Fruit fly (Drosophila melanogaster) whole organism, wandering third instar larva: ENCODE measurements around the gene Or71a.

ENCODE experiments used
- Abd-B ChIP-seq: fragments of >200 bp; optimal IDR thresholded peaks from 2 replicates; lab custom pipeline; 2017; ENCODE audit warnings: missing biosample characterization, missing genetic modification characterization
- CG32264 ChIP-seq: fragments of 200-800 bp; sonication (Bioruptor generic); optimal IDR thresholded peaks from 2 replicates; lab custom pipeline; 2016; ENCODE audit warnings: missing biosample characterization, missing genetic modification characterization
- CG9705 ChIP-seq: fragments of 200-800 bp; sonication (Bioruptor generic); optimal IDR thresholded peaks from 2 replicates; lab custom pipeline; 2018; ENCODE audit warnings: missing biosample characterization, mild to moderate bottlenecking, missing genetic modification characterization
- CrebA ChIP-seq: fragments of 200-800 bp; sonication (Bioruptor generic); optimal IDR thresholded peaks from 2 replicates; lab custom pipeline; 2016; ENCODE audit warnings: missing biosample characterization, mild to moderate bottlenecking, missing genetic modification characterization, borderline replicate concordance
- Dfd ChIP-seq: fragments of >200 bp; optimal IDR thresholded peaks from 2 replicates; lab custom pipeline; 2017; ENCODE audit warnings: missing biosample characterization, missing genetic modification characterization
- Dif ChIP-seq: fragments of 200-275, 200-300 bp; sonication (Bioruptor generic); optimal IDR thresholded peaks from 2 replicates; lab custom pipeline; 2018; ENCODE audit warnings: missing biosample characterization, missing genetic modification characterization; ENCODE audit not compliant: partially characterized antibody
- GATAd ChIP-seq: sonication (Bioruptor generic); optimal IDR thresholded peaks from 2 replicates; lab custom pipeline; 2016; ENCODE audit warnings: missing biosample characterization, missing genetic modification characterization
- HLH106 ChIP-seq: fragments of 200-800 bp; optimal IDR thresholded peaks from 3 replicates; lab custom pipeline; 2019; ENCODE audit warnings: missing biosample characterization, mild to moderate bottlenecking, missing genetic modification characterization, moderate library complexity
- Hnf4 ChIP-seq: fragments of 200-800 bp; sonication (Bioruptor generic); optimal IDR thresholded peaks from 2 replicates; lab custom pipeline; 2016; ENCODE audit warnings: missing biosample characterization, mild to moderate bottlenecking, missing genetic modification characterization
- Hr78 ChIP-seq: fragments of >200 bp; optimal IDR thresholded peaks from 2 replicates; lab custom pipeline; 2017; ENCODE audit warnings: missing biosample characterization, missing genetic modification characterization
- Hr83 ChIP-seq: fragments of 200-300 bp; sonication (Bioruptor generic); optimal IDR thresholded peaks from 2 replicates; lab custom pipeline; 2016; ENCODE audit warnings: missing biosample characterization, mild to moderate bottlenecking, missing genetic modification characterization, moderate library complexity; ENCODE audit not compliant: poor library complexity, severe bottlenecking
- Jra ChIP-seq: sonication (Bioruptor generic); optimal IDR thresholded peaks from 2 replicates; lab custom pipeline; 2016; ENCODE audit warnings: missing biosample characterization, missing genetic modification characterization
- Mio ChIP-seq: sonication (Bioruptor generic); optimal IDR thresholded peaks from 2 replicates; lab custom pipeline; 2016; ENCODE audit warnings: missing biosample characterization, missing genetic modification characterization
- Myc ChIP-seq: fragments of >200 bp; optimal IDR thresholded peaks from 2 replicates; lab custom pipeline; 2017
- OdsH ChIP-seq: fragments of 200-800 bp; sonication (Bioruptor generic); optimal IDR thresholded peaks from 2 replicates; lab custom pipeline; 2016; ENCODE audit warnings: missing biosample characterization, mild to moderate bottlenecking, missing genetic modification characterization
- Rel ChIP-seq, 2 experiments: fragments of 200-800 bp; sonication (Bioruptor generic) in 1 of 2; optimal IDR thresholded peaks; 2 replicates in 1 of 2; 3 replicates in 1 of 2; lab custom pipeline; 2016 to 2019; ENCODE audit warnings: mild to moderate bottlenecking in 2 of 2, missing biosample characterization in 2 of 2, missing genetic modification characterization in 2 of 2, moderate library complexity in 1 of 2
- Sp1 ChIP-seq: fragments of 200-800 bp; sonication (Bioruptor generic); optimal IDR thresholded peaks from 3 replicates; lab custom pipeline; 2019; ENCODE audit warnings: missing biosample characterization, mild to moderate bottlenecking, missing genetic modification characterization, moderate library complexity
- br ChIP-seq: fragments of 200-800 bp; sonication (Bioruptor generic); optimal IDR thresholded peaks from 2 replicates; lab custom pipeline; 2016; ENCODE audit warnings: missing biosample characterization, missing genetic modification characterization
- brk ChIP-seq: fragments of 200-800 bp; sonication (Bioruptor generic); optimal IDR thresholded peaks from 2 replicates; lab custom pipeline; 2016; ENCODE audit warnings: missing biosample characterization, mild to moderate bottlenecking, missing genetic modification characterization
- dl ChIP-seq, 2 experiments: fragments of 175-275, 200-275 bp in 1 of 2; fragments of 200-275 bp in 1 of 2; sonication (Bioruptor generic); optimal IDR thresholded peaks; lab custom pipeline; 2018; ENCODE audit warnings: mild to moderate bottlenecking in 2 of 2, missing biosample characterization in 2 of 2, missing genetic modification characterization in 2 of 2, moderate library complexity in 2 of 2; ENCODE audit not compliant: partially characterized antibody in 2 of 2, insufficient read depth in 1 of 2
- dmrt93B ChIP-seq: fragments of 200-800 bp; sonication (Bioruptor generic); optimal IDR thresholded peaks from 2 replicates; lab custom pipeline; 2018; ENCODE audit warnings: missing biosample characterization, mild to moderate bottlenecking, missing genetic modification characterization
- dsf ChIP-seq: sonication (Bioruptor generic); optimal IDR thresholded peaks from 2 replicates; lab custom pipeline; 2016; ENCODE audit warnings: missing biosample characterization, missing genetic modification characterization, borderline replicate concordance
- ey ChIP-seq: fragments of 200-800 bp; sonication (Bioruptor generic); optimal IDR thresholded peaks from 2 replicates; lab custom pipeline; 2016; ENCODE audit warnings: missing biosample characterization, missing genetic modification characterization
- foxo ChIP-seq, 2 experiments: fragments of 200-800 bp; sonication (Bioruptor generic); optimal IDR thresholded peaks; 2 replicates in 1 of 2; 3 replicates in 1 of 2; lab custom pipeline; 2016 to 2017; ENCODE audit warnings: missing biosample characterization in 2 of 2, missing genetic modification characterization in 2 of 2
- fru ChIP-seq: fragments of 200-800 bp; sonication (Bioruptor generic); optimal IDR thresholded peaks from 3 replicates; lab custom pipeline; 2016; ENCODE audit warnings: missing biosample characterization, mild to moderate bottlenecking, missing genetic modification characterization
- h ChIP-seq: fragments of 200-800 bp; sonication (Bioruptor generic); optimal IDR thresholded peaks from 3 replicates; lab custom pipeline; 2016; ENCODE audit warnings: missing biosample characterization, mild to moderate bottlenecking, missing genetic modification characterization
- jim ChIP-seq: fragments of 175-275, 200-325 bp; sonication (Bioruptor generic); optimal IDR thresholded peaks from 2 replicates; lab custom pipeline; 2016; ENCODE audit warnings: missing biosample characterization, mild to moderate bottlenecking, missing genetic modification characterization
- lola ChIP-seq: fragments of >200 bp; optimal IDR thresholded peaks from 2 replicates; lab custom pipeline; 2017; ENCODE audit warnings: missing biosample characterization, missing genetic modification characterization
- pan ChIP-seq: fragments of >200 bp; optimal IDR thresholded peaks from 2 replicates; lab custom pipeline; 2017
- psq ChIP-seq: fragments of 200-800 bp; sonication (Bioruptor generic); optimal IDR thresholded peaks from 3 replicates; lab custom pipeline; 2017; ENCODE audit warnings: missing biosample characterization, mild to moderate bottlenecking, missing genetic modification characterization, moderate library complexity
- rgr ChIP-seq: fragments of 200-800 bp; sonication (Bioruptor generic); optimal IDR thresholded peaks from 3 replicates; lab custom pipeline; 2016; ENCODE audit warnings: missing biosample characterization, mild to moderate bottlenecking, missing genetic modification characterization
- sage ChIP-seq: fragments of 200-800 bp; sonication (Bioruptor generic); optimal IDR thresholded peaks from 2 replicates; lab custom pipeline; 2016; ENCODE audit warnings: missing biosample characterization, mild to moderate bottlenecking, missing genetic modification characterization
- sv ChIP-seq: fragments of 200-800 bp; sonication (Bioruptor generic); optimal IDR thresholded peaks from 3 replicates; lab custom pipeline; 2016; ENCODE audit warnings: missing biosample characterization, missing genetic modification characterization
- tai ChIP-seq: sonication (Bioruptor generic); optimal IDR thresholded peaks from 2 replicates; lab custom pipeline; 2016; ENCODE audit warnings: missing biosample characterization, missing genetic modification characterization
- usp ChIP-seq: fragments of >200 bp; optimal IDR thresholded peaks from 2 replicates; lab custom pipeline; 2017; ENCODE audit warnings: missing biosample characterization, missing genetic modification characterization
- woc ChIP-seq: sonication (Bioruptor generic); optimal IDR thresholded peaks from 2 replicates; lab custom pipeline; 2016; ENCODE audit warnings: missing biosample characterization, mild to moderate bottlenecking, missing genetic modification characterization

The Or71a gene

DNA sequence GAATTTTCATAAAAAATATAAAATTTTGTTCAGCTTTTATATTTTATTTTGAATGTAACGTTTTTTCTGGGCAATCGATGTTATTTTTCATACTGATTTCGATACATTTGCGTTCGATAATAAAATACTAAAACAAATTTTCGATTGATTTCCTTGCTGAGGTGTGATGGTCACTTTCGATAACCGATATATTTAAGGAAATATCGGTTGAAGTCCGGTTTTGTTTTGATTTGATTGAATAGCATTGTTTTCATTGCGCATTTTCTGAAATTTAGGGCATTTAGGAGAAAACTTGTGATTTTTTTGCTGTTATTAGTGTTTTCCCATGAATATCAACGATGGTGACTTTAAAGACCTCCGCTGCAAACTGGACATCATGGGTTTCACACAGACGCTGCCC lies 38.3 kb upstream of the Or71a start, which contains the start of gene Cep135:
Gene Cep135 (plus strand): TSS at position 202 of the 400 bp plus-strand sequence.
- TF ChIP-seq brk (GFP tag; lab: Kevin White, UChicago), result peak; percentile 71
- TF ChIP-seq CG9705 (GFP tag; lab: Kevin White, UChicago), result no peak
- no peak for TF ChIP-seq pan
- TF ChIP-seq Rel (GFP tag; optimal IDR thresholded peaks at IDR 0.05; lab: Kevin White, UChicago), result no peak
- TF ChIP-seq Rel (tag; optimal IDR thresholded peaks at IDR 0.05; lab: Kevin White, UChicago), result no peak
- TF ChIP-seq jim (GFP tag; lab: Kevin White, UChicago), result no peak
- TF ChIP-seq Abd-B (GFP tag; lab: Kevin White, UChicago), result no peak
- TF ChIP-seq HLH106 (tag; lab: Kevin White, UChicago), result no peak
- no peak for TF ChIP-seq Mio (GFP tag; lab: Kevin White, UChicago)
- no peak for TF ChIP-seq woc (GFP tag; lab: Kevin White, UChicago)

DNA sequence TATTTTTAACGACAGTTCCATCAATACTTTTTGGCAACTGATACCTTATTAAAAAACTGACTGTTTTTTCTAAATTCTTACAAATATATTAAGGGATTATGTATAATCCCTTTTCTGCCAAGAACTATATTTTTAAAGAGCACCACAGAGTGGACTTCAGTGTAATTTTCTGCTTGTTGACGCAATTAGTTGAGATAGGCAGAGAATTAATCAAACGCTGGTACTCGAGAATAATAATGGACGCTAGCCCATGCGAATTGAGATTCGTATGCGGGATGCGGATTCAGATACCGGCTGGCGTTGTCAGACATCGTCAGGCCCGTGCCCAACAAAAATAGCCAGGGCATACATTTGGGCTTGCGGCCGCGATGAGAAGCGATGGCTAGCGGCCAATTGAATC lies 35.0 kb upstream of the Or71a start, which contains the start of gene CG13458:
Gene CG13458 (plus strand): TSS at position 301 of the 400 bp plus-strand sequence.
- TF ChIP-seq CG9705 (GFP tag; lab: Kevin White, UChicago) (no peak), CG32264 (GFP tag; lab: Kevin White, UChicago) (no peak)

DNA sequence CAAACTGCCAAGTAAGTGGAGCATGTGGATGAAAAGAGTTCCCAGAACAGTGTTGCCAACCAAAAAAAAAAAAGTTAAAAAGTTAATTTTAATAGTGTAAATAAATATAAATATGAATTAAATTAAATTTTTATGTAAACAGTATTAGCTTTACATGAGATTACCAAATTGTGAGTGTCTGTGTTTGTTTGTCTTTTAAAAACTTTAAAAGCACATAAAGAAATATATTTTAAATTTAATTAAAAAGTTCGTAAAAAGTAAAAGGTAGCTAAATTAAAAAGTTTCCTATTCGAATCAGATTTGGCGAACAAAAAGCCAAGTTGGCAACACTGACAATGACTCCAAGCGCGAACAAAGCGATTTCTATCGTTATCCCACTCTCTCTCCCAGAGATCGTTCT lies 30.7 kb upstream of the Or71a start:
- no peak for TF ChIP-seq GATAd (GFP tag; lab: Kevin White, UChicago)
- TF ChIP-seq Myc (lab: Kevin White, UChicago), result peak; percentile 47
- no peak for TF ChIP-seq ey (GFP tag; lab: Kevin White, UChicago)
- no peak for TF ChIP-seq dmrt93B (GFP tag; lab: Kevin White, UChicago)
- TF ChIP-seq CrebA (GFP tag; lab: Kevin White, UChicago), result no peak
- no peak for TF ChIP-seq CG9705 (GFP tag; lab: Kevin White, UChicago)
- no peak for TF ChIP-seq jim (GFP tag; lab: Kevin White, UChicago)
- no peak for TF ChIP-seq brk (GFP tag; lab: Kevin White, UChicago)
- TF ChIP-seq HLH106 (tag; lab: Kevin White, UChicago), result peak; percentile 40
- TF ChIP-seq Rel (GFP tag; optimal IDR thresholded peaks at IDR 0.05; lab: Kevin White, UChicago), result no peak
- no peak for TF ChIP-seq Rel (tag; optimal IDR thresholded peaks at IDR 0.05; lab: Kevin White, UChicago)
- no peak for TF ChIP-seq Hnf4 (GFP tag; lab: Kevin White, UChicago)

DNA sequence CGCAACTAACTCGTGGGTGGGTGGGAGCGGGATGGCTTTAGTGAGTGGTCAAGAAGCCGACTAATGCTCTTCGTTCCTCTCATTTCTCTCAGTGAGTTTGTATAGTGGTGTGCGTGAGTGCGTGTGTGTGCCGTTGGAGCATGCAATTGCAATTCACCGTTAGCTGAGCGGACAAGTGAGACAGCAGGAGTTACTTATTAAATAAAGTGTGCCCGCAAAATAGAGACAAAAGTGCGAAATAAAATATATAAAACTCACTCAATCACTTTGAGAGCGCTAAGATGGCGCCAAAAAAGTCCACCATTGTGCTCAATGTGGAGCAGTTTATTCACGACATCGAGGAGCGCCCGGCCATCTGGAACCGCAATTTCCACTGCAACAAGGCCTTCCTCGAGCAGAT lies 30.3 kb upstream of the Or71a start:
- TF ChIP-seq dl (GFP tag; optimal IDR thresholded peaks at IDR 0.05; lab: Kevin White, UChicago; ENCODE audit: insufficient read depth in 1 of 2, partially characterized antibody in 2 of 2) (no peak), Hr83 (GFP tag; lab: Kevin White, UChicago) (no peak), pan (no peak), foxo (GFP tag; optimal IDR thresholded peaks at IDR 0.05; lab: Kevin White, UChicago) (no peak), CrebA (GFP tag; lab: Kevin White, UChicago) (no peak), sv (GFP tag; lab: Kevin White, UChicago) (no peak), h (GFP tag; lab: Kevin White, UChicago) (no peak), jim (GFP tag; lab: Kevin White, UChicago) (no peak), OdsH (GFP tag; lab: Kevin White, UChicago) (no peak)

DNA sequence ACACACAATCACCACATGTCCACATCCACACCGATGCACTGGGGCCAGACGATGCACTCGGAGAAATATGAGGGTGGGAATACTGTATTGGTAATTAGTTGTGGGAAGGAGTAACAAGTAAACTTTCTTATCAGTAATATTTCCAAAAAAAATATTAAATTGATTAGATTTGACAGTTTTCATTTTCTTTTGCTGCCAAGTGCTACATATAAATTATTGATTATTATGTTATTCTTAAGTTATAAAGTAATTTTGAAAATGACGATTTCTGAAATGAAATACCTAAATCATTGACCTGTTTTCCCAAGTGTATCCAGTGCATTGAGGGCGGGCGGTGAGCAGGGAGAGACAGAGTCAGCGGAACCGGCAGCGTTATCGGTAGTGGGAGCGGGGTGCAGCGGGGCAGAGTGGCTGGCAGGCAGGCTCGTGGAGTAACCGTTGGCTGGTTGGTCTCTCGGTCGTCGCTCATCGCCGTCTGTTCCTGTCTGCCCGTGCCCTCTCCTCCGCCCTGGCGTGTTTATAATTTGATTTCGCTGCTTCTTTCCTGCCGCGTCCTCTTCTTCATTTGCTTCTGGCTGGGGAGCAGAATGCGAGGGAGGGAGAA lies 29.6 kb upstream of the Or71a start:
- TF ChIP-seq rgr (peak; percentile 93), Jra (peak; percentile 85), Mio (GFP tag; lab: Kevin White, UChicago) (peak; percentile 40), Dif (peak; percentile 12), ey (GFP tag; lab: Kevin White, UChicago) (peak; percentile 92), brk (GFP tag; lab: Kevin White, UChicago) (peak; percentile 93), pan (no peak), dl (GFP tag; optimal IDR thresholded peaks at IDR 0.05; lab: Kevin White, UChicago; ENCODE audit: insufficient read depth in 1 of 2, partially characterized antibody in 2 of 2) (peak in 1 of 2 experiments; percentile 17), br (GFP tag; lab: Kevin White, UChicago) (peak; percentile 91), Hnf4 (GFP tag; lab: Kevin White, UChicago) (peak; percentile 81), Sp1 (GFP tag; lab: Kevin White, UChicago) (peak; percentile 97), sage (GFP tag; lab: Kevin White, UChicago) (peak; percentile 61), Hr83 (GFP tag; lab: Kevin White, UChicago) (peak; percentile 9), CG32264 (GFP tag; lab: Kevin White, UChicago) (peak; percentile 72), usp (no peak), lola (GFP tag; lab: Kevin White, UChicago) (no peak), Dfd (GFP tag; lab: Kevin White, UChicago) (no peak), Hr78 (GFP tag; lab: Kevin White, UChicago) (no peak), fru (GFP tag; lab: Kevin White, UChicago) (peak; percentile 95), Abd-B (GFP tag; lab: Kevin White, UChicago) (no peak), psq (peak; percentile 96), CG9705 (GFP tag; lab: Kevin White, UChicago) (peak; percentile 92), dsf (GFP tag; lab: Kevin White, UChicago) (peak; percentile 76), dmrt93B (GFP tag; lab: Kevin White, UChicago) (peak; percentile 94), sv (GFP tag; lab: Kevin White, UChicago) (no peak), jim (GFP tag; lab: Kevin White, UChicago) (no peak), HLH106 (tag; lab: Kevin White, UChicago) (peak; percentile 96), Myc (lab: Kevin White, UChicago) (no peak), Rel (GFP tag; optimal IDR thresholded peaks at IDR 0.05; lab: Kevin White, UChicago) (peak; percentile 88), Rel (tag; optimal IDR thresholded peaks at IDR 0.05; lab: Kevin White, UChicago) (peak; percentile 47), tai (peak; percentile 83)
